Worm (Caenorhabditis elegans) whole organism, L3 larva: ENCODE results near the gene Y43F8B.13.

Experiments used
- elt-1 ChIP-seq: fragments of 150-350 bp; optimal IDR thresholded peaks from 2 replicates; lab custom pipeline; 2014; ENCODE audit warnings: missing biosample characterization, missing genetic modification characterization
- snpc-4 ChIP-seq: fragments of 150-350 bp; optimal IDR thresholded peaks from 2 replicates; lab custom pipeline; 2014; ENCODE audit warnings: missing biosample characterization, missing genetic modification characterization
- unc-39 ChIP-seq: sonication (generic microtip); optimal IDR thresholded peaks from 4 replicates; lab custom pipeline; 2017; ENCODE audit warnings: missing biosample characterization, missing genetic modification characterization

DNA sequence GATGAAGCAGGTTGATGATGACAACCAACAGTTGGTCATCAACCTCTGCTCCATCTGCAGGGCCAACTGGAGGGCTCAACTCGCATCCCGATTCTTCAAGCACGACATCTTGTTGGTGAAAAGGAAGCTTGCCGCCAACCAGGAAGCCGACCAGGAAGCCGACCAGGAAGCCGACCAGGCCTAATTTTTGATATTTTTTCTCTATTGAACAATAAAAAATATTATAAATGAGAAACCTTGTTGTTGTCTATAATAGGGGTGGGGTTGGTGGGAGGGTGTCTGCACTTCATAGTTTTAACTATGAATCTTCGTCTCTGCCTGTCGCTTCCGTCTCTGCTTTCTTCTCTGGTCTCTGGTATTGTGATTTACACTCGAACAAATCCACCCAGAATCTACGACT lies 29.9 kb downstream of the Y43F8B.13 start, which contains the start of gene Y43F8B.18:
- no peak for TF ChIP-seq snpc-4 (tag; lab: Kevin White, UChicago)
- no peak for TF ChIP-seq elt-1 (tag; lab: Kevin White, UChicago)
- no peak for TF ChIP-seq unc-39 (tag; lab: Kevin White, UChicago)
